Fruit fly (Drosophila melanogaster): ENCODE results near the gene PK1-R.

PK1-R gene

dm6 chr3R:14061988-14062868 lies 40.7 kb downstream of the PK1-R start:
- no peak for TF ChIP-seq CG17801 (GFP tag; optimal IDR thresholded peaks at IDR 0.05; ENCODE audit: partially characterized antibody)

dm6 chr3R:14061049-14061987 lies 41.6 kb downstream of the PK1-R start:
- TF ChIP-seq CG17801 (GFP tag; optimal IDR thresholded peaks at IDR 0.05; ENCODE audit: partially characterized antibody): no peak

dm6 chr3R:14060399-14060798 lies 42.5 kb downstream of the PK1-R start:
- no peak for TF ChIP-seq CG17801 (GFP tag; optimal IDR thresholded peaks at IDR 0.05; ENCODE audit: partially characterized antibody)

- no peak for TF ChIP-seq CG17801 (GFP tag; optimal IDR thresholded peaks at IDR 0.05; ENCODE audit: partially characterized antibody)
Observed at dm6 chr3R:14059703-14060300, 43.1 kb downstream of the PK1-R start.

dm6 chr3R:14058531-14059431 lies 44.1 kb downstream of the PK1-R start:
- no peak for TF ChIP-seq CG17801 (GFP tag; optimal IDR thresholded peaks at IDR 0.05; ENCODE audit: partially characterized antibody)

dm6 chr3R:14057132-14057855 lies 45.6 kb downstream of the PK1-R start:
- TF ChIP-seq CG17801 (GFP tag; optimal IDR thresholded peaks at IDR 0.05; ENCODE audit: partially characterized antibody): peak; percentile 43

dm6 chr3R:14056320-14057053 lies 46.4 kb downstream of the PK1-R start, which contains the start of gene foxo:
TSS of gene foxo (plus strand) at chr3R:14056945.
- TF ChIP-seq CG17801 (GFP tag; optimal IDR thresholded peaks at IDR 0.05; ENCODE audit: partially characterized antibody): peak; percentile 50

dm6 chr3R:14055944-14056319 lies 47.0 kb downstream of the PK1-R start:
- TF ChIP-seq CG17801 (GFP tag; optimal IDR thresholded peaks at IDR 0.05; ENCODE audit: partially characterized antibody): peak; percentile 48

dm6 chr3R:14054103-14054502 lies 48.8 kb downstream of the PK1-R start:
- TF ChIP-seq CG17801 (GFP tag; optimal IDR thresholded peaks at IDR 0.05; ENCODE audit: partially characterized antibody): no peak

dm6 chr3R:14053037-14053808 lies 49.7 kb downstream of the PK1-R start:
- TF ChIP-seq CG17801 (GFP tag; optimal IDR thresholded peaks at IDR 0.05; ENCODE audit: partially characterized antibody): peak; percentile 75

- TF ChIP-seq CG17801 (GFP tag; optimal IDR thresholded peaks at IDR 0.05; ENCODE audit: partially characterized antibody): peak; percentile 57
Observed at dm6 chr3R:14052182-14053036, 50.5 kb downstream of the PK1-R start.

Measured in ovary, adult (tissue).